Worm (Caenorhabditis elegans): ENCODE results near the gene irld-2.

- TF ChIP-seq flt-1 (GFP tag; IDR thresholded peaks at IDR 0.05) (no peak), ztf-23 (GFP tag; IDR thresholded peaks at IDR 0.05) (no peak), T22C8.4 (GFP tag; IDR thresholded peaks at IDR 0.05) (no peak), cog-1 (tag; optimal IDR thresholded peaks at IDR 0.05) (no peak), tab-1 (GFP tag; IDR thresholded peaks at IDR 0.05) (no peak), ref-1 (GFP tag; conservative IDR thresholded peaks at IDR 0.05) (no peak), klf-2 (GFP tag; conservative IDR thresholded peaks at IDR 0.05) (no peak)
These were observed 36.3 kb downstream of the irld-2 start for ce11 chrX:13358573-13358972.
